Worm (Caenorhabditis elegans) whole organism, L4 larva: Measurements from ENCODE around the gene F49H12.2.

ENCODE experiments used
- hmg-1.1 ChIP-seq: fragments of 200-800 bp; sonication (Bioruptor generic); IDR thresholded peaks from 2 replicates; pipeline ENCODE4 v1.3.6; 2022; ENCODE audit warnings: missing genetic modification reagents, missing genetic modification characterization, missing compliant biosample characterization
- nhr-28 ChIP-seq: fragments of 150-350 bp; optimal IDR thresholded peaks from 2 replicates; lab custom pipeline; 2014; ENCODE audit warnings: missing biosample characterization, missing genetic modification characterization

DNA sequence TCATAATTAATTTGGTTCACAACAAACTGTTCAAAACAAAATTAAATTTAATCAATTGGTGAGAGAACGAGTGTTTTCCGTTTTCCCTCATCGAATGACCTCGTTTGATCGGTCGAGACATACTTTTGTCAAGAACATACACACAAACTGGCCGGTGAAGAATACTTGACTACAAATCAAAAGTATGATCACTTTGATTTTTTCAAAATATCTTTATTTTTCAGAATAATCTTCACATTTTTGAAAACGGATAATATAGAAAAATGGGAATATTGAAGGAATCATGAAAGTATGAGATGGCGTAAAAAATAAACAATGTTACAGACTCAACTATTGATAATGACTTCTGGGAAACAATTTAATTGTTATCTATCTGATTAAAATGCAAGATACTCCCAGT is 33.1 kb downstream of the F49H12.2 start, which contains the start of gene swip-10:
- TF ChIP-seq hmg-1.1 (GFP tag; lab: Robert Waterston, UW) (no peak), nhr-28 (tag; lab: Kevin White, UChicago) (no peak)
